Fruit fly (Drosophila melanogaster) whole organism: ENCODE data around the gene dmrt11E.

Experiments used
- CG8478 ChIP-seq: fragments of >200 bp; optimal IDR thresholded peaks from 2 replicates; lab custom pipeline; 2018; ENCODE audit warnings: inconsistent platforms
- Dll ChIP-seq: fragments of >200 bp; optimal IDR thresholded peaks from 2 replicates; lab custom pipeline; 2017
- EcR ChIP-seq, 2 experiments: fragments of >200 bp; optimal IDR thresholded peaks; 2 replicates each; lab custom pipeline; 2017; ENCODE audit warnings: missing biosample characterization in 2 of 2, missing genetic modification characterization in 2 of 2, missing genetic modification reagents in 2 of 2
- pan ChIP-seq: fragments of >200 bp; optimal IDR thresholded peaks from 2 replicates; lab custom pipeline; 2017
- psq ChIP-seq: fragments of >200 bp; optimal IDR thresholded peaks from 2 replicates; lab custom pipeline; 2017
- usp ChIP-seq: fragments of >200 bp; optimal IDR thresholded peaks from 2 replicates; lab custom pipeline; 2017; ENCODE audit warnings: missing biosample characterization, missing genetic modification characterization, mixed read lengths

dmrt11E gene

dm6 chrX:13334434-13335146 lies 33.4 kb upstream of the dmrt11E start:
- TF ChIP-seq psq (lab: Kevin White, UChicago) (no peak), Dll (lab: Kevin White, UChicago) (no peak), usp (no peak), CG8478 (no peak), pan (no peak), EcR (GFP tag; optimal IDR thresholded peaks at IDR 0.05; lab: Kevin White, UChicago) (no peak)

- TF ChIP-seq psq (lab: Kevin White, UChicago) (no peak), usp (no peak), Dll (lab: Kevin White, UChicago) (no peak)
Observed at dm6 chrX:13337454-13337853, 30.5 kb upstream of the dmrt11E start, which contains the start of gene RpS15Aa. TSS of gene RpS15Aa (minus strand) at chrX:13337705.

dm6 chrX:13338113-13338512 lies 29.9 kb upstream of the dmrt11E start, which contains the start of gene CG15747:
TSS of gene CG15747 (plus strand) at chrX:13338318.
- TF ChIP-seq CG8478 (no peak), EcR (GFP tag; optimal IDR thresholded peaks at IDR 0.05; lab: Kevin White, UChicago) (no peak), pan (no peak), psq (lab: Kevin White, UChicago) (no peak), usp (no peak), Dll (lab: Kevin White, UChicago) (no peak)

- TF ChIP-seq Dll (lab: Kevin White, UChicago) (no peak), usp (no peak), CG8478 (no peak), EcR (GFP tag; optimal IDR thresholded peaks at IDR 0.05; lab: Kevin White, UChicago) (no peak), pan (no peak), psq (lab: Kevin White, UChicago) (no peak)
Observed at dm6 chrX:13345327-13345726, 22.7 kb upstream of the dmrt11E start.

dm6 chrX:13346998-13347397 lies 21.0 kb upstream of the dmrt11E start:
- TF ChIP-seq psq (lab: Kevin White, UChicago) (no peak), pan (no peak), EcR (GFP tag; optimal IDR thresholded peaks at IDR 0.05; lab: Kevin White, UChicago) (no peak), usp (no peak), Dll (lab: Kevin White, UChicago) (no peak), CG8478 (no peak)

- no peak for TF ChIP-seq EcR (GFP tag; optimal IDR thresholded peaks at IDR 0.05; lab: Kevin White, UChicago)
- no peak for TF ChIP-seq CG8478
- TF ChIP-seq Dll (lab: Kevin White, UChicago): no peak
- no peak for TF ChIP-seq pan
- no peak for TF ChIP-seq usp
Observed at dm6 chrX:13358240-13358799, 9.7 kb upstream of the dmrt11E start.

- TF ChIP-seq CG8478: no peak
- TF ChIP-seq pan: no peak
- TF ChIP-seq usp: no peak
- TF ChIP-seq EcR (GFP tag; optimal IDR thresholded peaks at IDR 0.05; lab: Kevin White, UChicago): no peak
- TF ChIP-seq Dll (lab: Kevin White, UChicago): no peak
- no peak for TF ChIP-seq psq (lab: Kevin White, UChicago)
Observed at dm6 chrX:13358948-13359347, 9.0 kb upstream of the dmrt11E start, which contains the start of gene Syt12. TSS of gene Syt12 (plus strand) at chrX:13359248.

dm6 chrX:13369438-13369837 lies 1.4 kb downstream of the dmrt11E start:
- TF ChIP-seq psq (lab: Kevin White, UChicago) (no peak), Dll (lab: Kevin White, UChicago) (no peak), pan (no peak), EcR (GFP tag; optimal IDR thresholded peaks at IDR 0.05; lab: Kevin White, UChicago) (no peak), CG8478 (no peak)

dm6 chrX:13370306-13370705 lies 2.3 kb downstream of the dmrt11E start, which contains the start of gene CG1640:
TSS of gene CG1640 (plus strand) at chrX:13370606.
- TF ChIP-seq CG8478 (no peak), Dll (lab: Kevin White, UChicago) (no peak), psq (lab: Kevin White, UChicago) (no peak), pan (no peak), EcR (GFP tag; optimal IDR thresholded peaks at IDR 0.05; lab: Kevin White, UChicago) (no peak), usp (no peak)

- no peak for TF ChIP-seq EcR (GFP tag; optimal IDR thresholded peaks at IDR 0.05; lab: Kevin White, UChicago)
- TF ChIP-seq psq (lab: Kevin White, UChicago): no peak
- TF ChIP-seq CG8478: no peak
- no peak for TF ChIP-seq Dll (lab: Kevin White, UChicago)
Observed at dm6 chrX:13370826-13371703, 3.1 kb downstream of the dmrt11E start.

dm6 chrX:13371704-13372049 lies 3.7 kb downstream of the dmrt11E start:
- TF ChIP-seq Dll (lab: Kevin White, UChicago) (no peak), usp (no peak), pan (no peak), CG8478 (no peak), EcR (GFP tag; optimal IDR thresholded peaks at IDR 0.05; lab: Kevin White, UChicago) (no peak), psq (lab: Kevin White, UChicago) (no peak)

- TF ChIP-seq CG8478 (no peak), pan (no peak), usp (no peak), EcR (GFP tag; optimal IDR thresholded peaks at IDR 0.05; lab: Kevin White, UChicago) (no peak), Dll (lab: Kevin White, UChicago) (no peak), psq (lab: Kevin White, UChicago) (no peak)
Observed at dm6 chrX:13372512-13372911, 4.5 kb downstream of the dmrt11E start.
